Worm (Caenorhabditis elegans): Measurements from ENCODE around the gene rmd-2.

- TF ChIP-seq ets-4 (tag; optimal IDR thresholded peaks at IDR 0.05) (no peak), ama-1 (optimal IDR thresholded peaks at IDR 0.05) (no peak), rnt-1 (tag; optimal IDR thresholded peaks at IDR 0.05) (no peak), nhr-232 (tag; optimal IDR thresholded peaks at IDR 0.05) (no peak), ttx-3 (tag; optimal IDR thresholded peaks at IDR 0.05) (no peak), K02D7.2 (tag; optimal IDR thresholded peaks at IDR 0.05) (no peak), ceh-24 (tag; optimal IDR thresholded peaks at IDR 0.05) (no peak)
Measured at ce11 chrV:10007484-10007883, 21.4 kb upstream of the rmd-2 start.
